Fruit fly (Drosophila melanogaster) whole organism, embryonic: ENCODE data around the gene Pp1-87B.

Source experiments
- CG10654 ChIP-seq: fragments of 200-800 bp; sonication (Bioruptor generic); optimal IDR thresholded peaks from 2 replicates; lab custom pipeline; 2016; ENCODE audit warnings: missing biosample characterization, missing genetic modification characterization
- CG11504 ChIP-seq: fragments of 200-800 bp; sonication (Bioruptor generic); optimal IDR thresholded peaks from 3 replicates; lab custom pipeline; 2019; ENCODE audit warnings: missing biosample characterization, mild to moderate bottlenecking, missing genetic modification characterization, moderate library complexity
- CG12219 ChIP-seq: fragments of 200-800 bp; sonication (Bioruptor generic); optimal IDR thresholded peaks from 3 replicates; lab custom pipeline; 2018; ENCODE audit warnings: missing biosample characterization, mild to moderate bottlenecking, missing genetic modification characterization
- CG1233 ChIP-seq: fragments of 200-800 bp; sonication (Bioruptor generic); optimal IDR thresholded peaks from 4 replicates; lab custom pipeline; 2018; ENCODE audit warnings: missing biosample characterization, mild to moderate bottlenecking, missing genetic modification characterization
- CG12744 ChIP-seq: fragments of 200-800 bp; sonication (Bioruptor generic); optimal IDR thresholded peaks from 2 replicates; lab custom pipeline; 2016; ENCODE audit warnings: missing biosample characterization, missing genetic modification characterization
- CG13287 ChIP-seq: fragments of 200-800 bp; sonication (Bioruptor generic); IDR thresholded peaks from 2 replicates; pipeline ENCODE4 v1.3.6; 2022; ENCODE audit warnings: missing biosample characterization, missing genetic modification characterization; ENCODE audit not compliant: partially characterized antibody
- CG15073 ChIP-seq: fragments of 200-800 bp; sonication (Bioruptor generic); optimal IDR thresholded peaks from 2 replicates; lab custom pipeline; 2016; ENCODE audit warnings: missing biosample characterization, missing genetic modification characterization
- CG1529 ChIP-seq: fragments of 200-800 bp; sonication (Bioruptor generic); optimal IDR thresholded peaks from 3 replicates; lab custom pipeline; 2018; ENCODE audit warnings: missing biosample characterization, missing genetic modification characterization
- CG1602 ChIP-seq: fragments of 200-800 bp; sonication (Bioruptor generic); optimal IDR thresholded peaks from 3 replicates; lab custom pipeline; 2016; ENCODE audit warnings: missing biosample characterization, missing genetic modification characterization
- CG16779 ChIP-seq: fragments of 200-800 bp; sonication (Bioruptor generic); IDR thresholded peaks from 2 replicates; pipeline ENCODE4 v1.3.6; 2022; ENCODE audit warnings: missing biosample characterization, missing genetic modification characterization
- CG17612 ChIP-seq: fragments of 200-800 bp; sonication (Bioruptor generic); IDR thresholded peaks from 2 replicates; pipeline ENCODE4 v1.3.6; 2022; ENCODE audit warnings: missing biosample characterization, missing genetic modification characterization
- CG2712 ChIP-seq: fragments of 200-800 bp; optimal IDR thresholded peaks from 3 replicates; lab custom pipeline; 2019; ENCODE audit warnings: missing biosample characterization, mild to moderate bottlenecking, missing genetic modification characterization, moderate library complexity
- CG4424 ChIP-seq: fragments of 200-800 bp; sonication (Bioruptor generic); optimal IDR thresholded peaks from 3 replicates; lab custom pipeline; 2016; ENCODE audit warnings: missing biosample characterization, missing genetic modification characterization
- CG5180 ChIP-seq: fragments of 200-800 bp; sonication (Bioruptor generic); optimal IDR thresholded peaks from 3 replicates; lab custom pipeline; 2017; ENCODE audit warnings: missing biosample characterization, missing genetic modification characterization, mild to moderate bottlenecking, moderate library complexity, missing genetic modification reagents
- CG7372 ChIP-seq: fragments of 200-800 bp; sonication (Bioruptor generic); IDR thresholded peaks from 2 replicates; pipeline ENCODE4 v1.3.6; 2022; ENCODE audit warnings: missing biosample characterization, missing genetic modification characterization
- CG7786 ChIP-seq: fragments of 200-800 bp; sonication (Bioruptor generic); optimal IDR thresholded peaks from 2 replicates; lab custom pipeline; 2016; ENCODE audit warnings: missing biosample characterization, missing genetic modification characterization
- CHES-1-like ChIP-seq: fragments of 200-800 bp; sonication (Bioruptor generic); optimal IDR thresholded peaks from 2 replicates; lab custom pipeline; 2016; ENCODE audit warnings: missing biosample characterization, missing genetic modification characterization
- Dbx ChIP-seq: fragments of 200-800 bp; sonication (Bioruptor generic); IDR thresholded peaks from 3 replicates; pipeline ENCODE4 v1.3.6; 2022; ENCODE audit warnings: missing biosample characterization, missing genetic modification characterization
- Dll ChIP-seq: fragments of 200-800 bp; sonication (Bioruptor generic); IDR thresholded peaks from 4 replicates; pipeline ENCODE4 v1.3.6; 2022; ENCODE audit warnings: missing biosample characterization, missing genetic modification characterization; ENCODE audit not compliant: partially characterized antibody
- Doc2 ChIP-seq: fragments of 200-800 bp; sonication (Bioruptor generic); IDR thresholded peaks from 2 replicates; pipeline ENCODE4 v1.3.6; 2022; ENCODE audit warnings: missing biosample characterization, missing genetic modification characterization
- Dp ChIP-seq: fragments of 200-800 bp; sonication (Bioruptor generic); optimal IDR thresholded peaks from 2 replicates; lab custom pipeline; 2018; ENCODE audit warnings: missing biosample characterization, mild to moderate bottlenecking, missing genetic modification characterization, moderate library complexity
- Gsc ChIP-seq: fragments of 200-800 bp; sonication (Bioruptor generic); IDR thresholded peaks from 2 replicates; pipeline ENCODE4 v1.3.6; 2022; ENCODE audit warnings: missing biosample characterization, missing genetic modification characterization
- HLH54F ChIP-seq: fragments of 200-800 bp; sonication (Bioruptor generic); optimal IDR thresholded peaks from 3 replicates; lab custom pipeline; 2016; ENCODE audit warnings: missing biosample characterization, missing genetic modification characterization
- HmgZ ChIP-seq: fragments of 200-800 bp; sonication (Bioruptor generic); optimal IDR thresholded peaks from 2 replicates; lab custom pipeline; 2018; ENCODE audit warnings: missing biosample characterization, mild to moderate bottlenecking, missing genetic modification characterization
- Hmr ChIP-seq: fragments of 200-800 bp; sonication (Bioruptor generic); optimal IDR thresholded peaks from 3 replicates; lab custom pipeline; 2017; ENCODE audit warnings: mild to moderate bottlenecking, missing biosample characterization, missing genetic modification reagents, missing genetic modification characterization
- NC2β ChIP-seq: fragments of 200-800 bp; sonication (Bioruptor generic); optimal IDR thresholded peaks from 2 replicates; lab custom pipeline; 2016; ENCODE audit warnings: missing biosample characterization, missing genetic modification characterization
- NK7.1 ChIP-seq: fragments of 200-800 bp; sonication (Bioruptor generic); optimal IDR thresholded peaks from 3 replicates; lab custom pipeline; 2016; ENCODE audit warnings: missing biosample characterization, missing genetic modification characterization
- Poxn ChIP-seq: fragments of 200-800 bp; sonication (Bioruptor generic); IDR thresholded peaks from 2 replicates; pipeline ENCODE4 v1.3.6; 2022; ENCODE audit warnings: missing biosample characterization, missing genetic modification characterization
- Spps ChIP-seq: fragments of 200-800 bp; sonication (Bioruptor generic); optimal IDR thresholded peaks from 2 replicates; lab custom pipeline; 2018; ENCODE audit warnings: missing biosample characterization, mild to moderate bottlenecking, missing genetic modification characterization
- Sry-δ ChIP-seq: fragments of 200-800 bp; sonication (Bioruptor generic); optimal IDR thresholded peaks from 2 replicates; lab custom pipeline; 2016; ENCODE audit warnings: missing biosample characterization, missing genetic modification characterization
- bbx ChIP-seq: fragments of 200-800 bp; sonication (Bioruptor generic); IDR thresholded peaks from 2 replicates; pipeline ENCODE4 v1.3.6; 2022; ENCODE audit warnings: missing biosample characterization, missing genetic modification characterization; ENCODE audit not compliant: partially characterized antibody
- bigmax ChIP-seq: fragments of 200-800 bp; sonication (Bioruptor generic); optimal IDR thresholded peaks from 2 replicates; lab custom pipeline; 2018; ENCODE audit warnings: missing biosample characterization, mild to moderate bottlenecking, missing genetic modification characterization
- br ChIP-seq: fragments of >200 bp; optimal IDR thresholded peaks from 2 replicates; lab custom pipeline; 2017
- bsh ChIP-seq, 2 experiments: fragments of 200-800 bp; sonication (Bioruptor generic); optimal IDR thresholded peaks; 2 replicates each; lab custom pipeline; 2017 to 2018; ENCODE audit warnings: mild to moderate bottlenecking in 2 of 2, missing biosample characterization in 2 of 2, missing genetic modification characterization in 2 of 2, moderate library complexity in 1 of 2
- cato ChIP-seq: fragments of 200-800 bp; sonication (Bioruptor generic); optimal IDR thresholded peaks from 2 replicates; lab custom pipeline; 2016; ENCODE audit warnings: missing biosample characterization, missing genetic modification characterization, borderline replicate concordance
- cg ChIP-seq: fragments of 200-800 bp; sonication (Bioruptor generic); optimal IDR thresholded peaks from 3 replicates; lab custom pipeline; 2019; ENCODE audit warnings: missing biosample characterization, mild to moderate bottlenecking, missing genetic modification characterization, moderate library complexity
- dpn ChIP-seq, 2 experiments: fragments of 200-800 bp; sonication (Bioruptor generic); optimal IDR thresholded peaks; 3 replicates each; lab custom pipeline; 2016; ENCODE audit warnings: missing biosample characterization in 2 of 2, missing genetic modification characterization in 2 of 2
- ftz-f1 ChIP-seq: fragments of 200-800 bp; sonication (Bioruptor generic); optimal IDR thresholded peaks from 2 replicates; lab custom pipeline; 2016; ENCODE audit warnings: missing biosample characterization, missing genetic modification characterization
- gcm ChIP-seq: fragments of 200-800 bp; sonication (Bioruptor generic); optimal IDR thresholded peaks from 2 replicates; lab custom pipeline; 2019; ENCODE audit warnings: missing biosample characterization, mild to moderate bottlenecking, missing genetic modification characterization, moderate library complexity
- gsb-n ChIP-seq: fragments of 200-800 bp; sonication (Bioruptor generic); optimal IDR thresholded peaks from 3 replicates; lab custom pipeline; 2018; ENCODE audit warnings: missing biosample characterization, mild to moderate bottlenecking, missing genetic modification characterization
- inv ChIP-seq: fragments of 200-800 bp; sonication (Bioruptor generic); IDR thresholded peaks from 2 replicates; pipeline ENCODE4 v1.3.6; 2022; ENCODE audit warnings: missing biosample characterization, missing genetic modification characterization; ENCODE audit not compliant: partially characterized antibody
- nmo ChIP-seq: fragments of 200-800 bp; sonication (Bioruptor generic); optimal IDR thresholded peaks from 2 replicates; lab custom pipeline; 2018; ENCODE audit warnings: missing biosample characterization, mild to moderate bottlenecking, missing genetic modification characterization, moderate library complexity
- rib ChIP-seq: fragments of 200-800 bp; sonication (Bioruptor generic); IDR thresholded peaks from 2 replicates; pipeline ENCODE4 v1.3.6; 2022; ENCODE audit warnings: missing biosample characterization, missing genetic modification characterization
- sr ChIP-seq: fragments of 200-800 bp; sonication (Bioruptor generic); IDR thresholded peaks from 3 replicates; pipeline ENCODE4 v1.3.6; 2022; ENCODE audit warnings: missing biosample characterization, missing genetic modification characterization
- tin ChIP-seq: fragments of 200-800 bp; sonication (Bioruptor generic); optimal IDR thresholded peaks from 3 replicates; lab custom pipeline; 2016; ENCODE audit warnings: missing biosample characterization, missing genetic modification characterization
- toy ChIP-seq: fragments of 200-800 bp; sonication (Bioruptor generic); IDR thresholded peaks from 2 replicates; pipeline ENCODE4 v1.3.6; 2022; ENCODE audit warnings: missing biosample characterization, missing genetic modification characterization
- ttk ChIP-seq: fragments of 200-800 bp; sonication (Bioruptor generic); IDR thresholded peaks from 2 replicates; pipeline ENCODE4 v2.1.2; 2022; ENCODE audit warnings: missing biosample characterization, missing genetic modification characterization
- wek ChIP-seq: fragments of 200-800 bp; sonication (Bioruptor generic); optimal IDR thresholded peaks from 3 replicates; lab custom pipeline; 2018; ENCODE audit warnings: missing biosample characterization, mild to moderate bottlenecking, missing genetic modification characterization, moderate library complexity
- zfh1 ChIP-seq: fragments of 200-800 bp; sonication (Bioruptor generic); IDR thresholded peaks from 3 replicates; pipeline ENCODE4 v1.3.6; 2022; ENCODE audit warnings: missing biosample characterization, missing genetic modification characterization

The Pp1-87B gene

DNA sequence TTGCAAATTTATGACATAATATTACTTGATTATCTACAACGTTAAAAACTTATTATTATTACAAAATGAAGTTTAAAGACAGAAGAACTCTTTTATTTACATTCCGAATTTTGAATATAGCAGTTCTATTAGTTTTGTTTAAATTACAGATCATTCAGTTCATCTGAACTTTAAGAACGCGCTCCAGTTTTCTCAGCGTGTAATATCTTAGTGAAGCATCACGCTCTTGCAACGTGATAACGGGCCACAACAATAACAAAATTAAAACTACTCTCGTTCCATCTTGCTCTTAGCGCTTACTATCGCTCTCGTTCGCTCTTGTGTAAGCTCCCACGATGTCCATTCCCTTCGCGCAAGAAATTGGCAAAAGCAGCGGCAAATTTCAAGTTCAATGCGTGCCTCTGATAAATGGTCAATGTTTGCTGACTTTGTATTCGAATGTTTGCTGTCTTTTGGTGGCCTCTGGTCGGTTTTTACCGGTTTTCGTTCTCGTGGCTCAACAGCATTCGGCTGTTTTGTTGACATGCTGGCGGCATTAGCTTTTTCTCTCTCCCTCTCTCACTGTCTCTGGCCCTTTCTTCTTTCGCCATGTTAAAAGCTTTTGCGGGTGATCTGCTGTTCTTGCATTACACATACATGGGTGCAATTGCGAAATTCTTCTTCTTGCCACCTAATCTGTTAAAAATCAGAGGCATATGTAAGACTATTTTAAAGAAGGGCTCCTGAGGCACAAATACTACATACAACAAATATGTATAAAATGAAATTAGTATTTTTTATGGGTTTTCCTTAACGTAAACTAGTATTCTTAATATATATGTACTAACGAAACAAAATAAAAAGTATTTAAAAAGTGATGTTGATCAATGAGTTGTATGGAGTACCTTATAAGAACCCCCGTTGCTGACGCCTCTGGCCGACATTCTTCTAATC, 17.1 kb upstream of the Pp1-87B start (continued):
- TF ChIP-seq HmgZ (tag; lab: Kevin White, UChicago) (no peak), CG1233 (GFP tag; lab: Kevin White, UChicago) (no peak), CG7786 (GFP tag; lab: Kevin White, UChicago) (no peak), CG1529 (GFP tag; lab: Kevin White, UChicago) (no peak), CHES-1-like (GFP tag; lab: Kevin White, UChicago) (no peak), Dp (no peak), Spps (no peak), ftz-f1 (GFP tag; lab: Kevin White, UChicago) (peak; percentile 64), gsb-n (no peak), dpn (GFP tag; optimal IDR thresholded peaks at IDR 0.05; lab: Kevin White, UChicago) (no peak), CG2712 (tag; lab: Kevin White, UChicago) (peak; percentile 23), Gsc (no peak), CG12744 (GFP tag; lab: Kevin White, UChicago) (no peak), rib (0 out of 2 replicates have a peak, but pooled peaks have one; percentile 42), Dbx (GFP tag; lab: Robert Waterston, UW) (peak; percentile 24; the same call in 1 of the 3 replicates), cato (no peak), bigmax (no peak), inv (no peak), zfh1 (GFP tag; lab: Robert Waterston, UW) (no peak), wek (GFP tag; lab: Kevin White, UChicago) (no peak), Sry-δ (GFP tag; lab: Kevin White, UChicago) (no peak), CG4424 (GFP tag; lab: Kevin White, UChicago) (no peak), sr (no peak), CG11504 (peak; percentile 58), Poxn (no peak), CG15073 (GFP tag; lab: Kevin White, UChicago) (no peak), CG16779 (GFP tag; lab: Robert Waterston, UW) (no peak), CG5180 (GFP tag; lab: Kevin White, UChicago) (no peak), CG12219 (GFP tag; lab: Kevin White, UChicago) (no peak), cg (GFP tag; lab: Kevin White, UChicago) (peak; percentile 9), NK7.1 (GFP tag; lab: Kevin White, UChicago) (no peak), CG17612 (GFP tag; lab: Robert Waterston, UW) (no peak), CG10654 (GFP tag; lab: Kevin White, UChicago) (no peak), Doc2 (GFP tag; lab: Robert Waterston, UW) (no peak), HLH54F (GFP tag; lab: Kevin White, UChicago) (no peak), Dll (GFP tag; lab: Robert Waterston, UW) (no peak), gcm (GFP tag; lab: Kevin White, UChicago) (no peak), tin (GFP tag; lab: Kevin White, UChicago) (no peak), bbx (GFP tag; lab: Robert Waterston, UW) (no peak), bsh (GFP tag; optimal IDR thresholded peaks at IDR 0.05; lab: Kevin White, UChicago) (no peak), br (no peak), toy (GFP tag; lab: Robert Waterston, UW) (no peak), CG1602 (GFP tag; lab: Kevin White, UChicago) (no peak), nmo (no peak), NC2β (GFP tag; lab: Kevin White, UChicago) (no peak), CG13287 (no peak), CG7372 (GFP tag; lab: Robert Waterston, UW) (no peak), Hmr (GFP tag; lab: Kevin White, UChicago) (peak; percentile 49), ttk (GFP tag; lab: Robert Waterston, UW) (no peak)
